Worm (Caenorhabditis elegans): ENCODE measurements around the gene swt-2.

- TF ChIP-seq nfyb-1 (GFP tag; IDR thresholded peaks at IDR 0.05): no peak
- no peak for TF ChIP-seq snpc-3.4 (tag; optimal IDR thresholded peaks at IDR 0.05)
- no peak for TF ChIP-seq T26A5.8 (tag; optimal IDR thresholded peaks at IDR 0.05)
- TF ChIP-seq pha-4 (tag; optimal IDR thresholded peaks at IDR 0.05): no peak
- no peak for TF ChIP-seq C06A6.2 (GFP tag; conservative IDR thresholded peaks at IDR 0.05)
These were observed 40.4 kb downstream of the swt-2 start, which contains the start of gene clec-212 for ce11 chrV:7570290-7570689.

Measured in whole organism, young adult.